Fruit fly (Drosophila melanogaster): Measurements from ENCODE around the gene RpL36A.
A peak's percentile ranks its signal among the peaks of the same experiment; 100 is the strongest.

Gene RpL36A

DNA sequence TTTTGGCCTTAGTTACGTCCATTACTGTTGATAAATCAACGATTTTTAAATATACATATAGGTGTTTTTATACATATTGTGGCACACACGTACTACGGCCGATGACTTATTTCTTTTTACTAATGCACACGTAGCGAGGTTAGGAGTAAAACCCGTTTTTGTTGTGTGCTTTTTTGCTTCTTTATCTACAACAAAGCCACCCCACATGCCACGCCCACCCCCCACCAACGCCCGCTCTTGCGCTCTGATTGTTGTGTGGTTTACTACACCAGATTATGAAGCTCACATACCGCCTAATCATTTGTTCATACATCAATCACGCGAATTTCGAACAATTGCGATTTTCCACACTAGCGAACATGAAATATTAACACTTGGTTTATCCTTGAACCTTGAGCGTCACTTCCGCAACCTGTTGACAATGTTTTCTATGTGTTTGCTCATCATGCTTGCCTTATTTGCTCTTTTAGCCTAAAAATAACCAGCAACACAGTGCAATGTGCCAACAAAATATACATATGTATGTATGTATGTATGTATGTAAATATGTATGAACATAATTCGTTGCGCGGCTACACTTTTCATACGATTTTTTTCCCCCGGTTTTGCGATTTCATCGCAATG, 49.5 kb downstream of the RpL36A start (continued):
- TF ChIP-seq CG8290 (GFP tag; optimal IDR thresholded peaks at IDR 0.05) (no peak), CG8290 (tag; optimal IDR thresholded peaks at IDR 0.05) (peak in 1 of 2 experiments; percentile 60), shn (GFP tag; optimal IDR thresholded peaks at IDR 0.05) (no peak), stc (GFP tag; IDR thresholded peaks at IDR 0.05) (peak; percentile 14; the same call in 1 of the 2 replicates), onecut (GFP tag; IDR thresholded peaks at IDR 0.05) (no peak), Hey (tag; optimal IDR thresholded peaks at IDR 0.05) (peak; percentile 34), CG31365 (tag; optimal IDR thresholded peaks at IDR 0.05) (no peak), CG1529 (GFP tag; optimal IDR thresholded peaks at IDR 0.05) (no peak), CG1233 (GFP tag; optimal IDR thresholded peaks at IDR 0.05) (no peak), ranshi (GFP tag; IDR thresholded peaks at IDR 0.05) (no peak), sens (GFP tag) (no peak), hb (GFP tag; IDR thresholded peaks at IDR 0.05; ENCODE audit: partially characterized antibody) (no peak), NFAT (GFP tag; IDR thresholded peaks at IDR 0.05) (no peak), Fer3 (tag; optimal IDR thresholded peaks at IDR 0.05) (no peak), pan (optimal IDR thresholded peaks at IDR 0.05) (no peak), pan (GFP tag; optimal IDR thresholded peaks at IDR 0.05 in 1 of 2, IDR thresholded peaks at IDR 0.05 in 1 of 2) (no peak), CG11398 (GFP tag; optimal IDR thresholded peaks at IDR 0.05) (no peak), bigmax (GFP tag; optimal IDR thresholded peaks at IDR 0.05) (peak; percentile 38), emc (GFP tag; optimal IDR thresholded peaks at IDR 0.05) (no peak), CG3407 (GFP tag; optimal IDR thresholded peaks at IDR 0.05) (no peak), gce (GFP tag; IDR thresholded peaks at IDR 0.05) (no peak), trh (GFP tag; optimal IDR thresholded peaks at IDR 0.05) (no peak), Atf-2 (GFP tag; optimal IDR thresholded peaks at IDR 0.05) (no peak), pzg (GFP tag; optimal IDR thresholded peaks at IDR 0.05) (no peak), chm (GFP tag; IDR thresholded peaks at IDR 0.05) (0 out of 2 replicates have a peak, but pooled peaks have one; percentile 22), CG1832 (GFP tag; optimal IDR thresholded peaks at IDR 0.05) (no peak), aop (GFP tag; IDR thresholded peaks at IDR 0.05) (no peak), kah (GFP tag; optimal IDR thresholded peaks at IDR 0.05) (peak; percentile 87), Taf1 (GFP tag; IDR thresholded peaks at IDR 0.05) (0 out of 2 replicates have a peak, but pooled peaks have one; percentile 4), CG15479 (GFP tag; optimal IDR thresholded peaks at IDR 0.05) (peak; percentile 6), usp (GFP tag; optimal IDR thresholded peaks at IDR 0.05) (no peak), phol (tag; optimal IDR thresholded peaks at IDR 0.05) (no peak), gem (tag; optimal IDR thresholded peaks at IDR 0.05) (no peak), CG9797 (GFP tag; optimal IDR thresholded peaks at IDR 0.05) (no peak), her (GFP tag; optimal IDR thresholded peaks at IDR 0.05) (peak; percentile 28), CG13624 (GFP tag; optimal IDR thresholded peaks at IDR 0.05) (no peak)

DNA sequence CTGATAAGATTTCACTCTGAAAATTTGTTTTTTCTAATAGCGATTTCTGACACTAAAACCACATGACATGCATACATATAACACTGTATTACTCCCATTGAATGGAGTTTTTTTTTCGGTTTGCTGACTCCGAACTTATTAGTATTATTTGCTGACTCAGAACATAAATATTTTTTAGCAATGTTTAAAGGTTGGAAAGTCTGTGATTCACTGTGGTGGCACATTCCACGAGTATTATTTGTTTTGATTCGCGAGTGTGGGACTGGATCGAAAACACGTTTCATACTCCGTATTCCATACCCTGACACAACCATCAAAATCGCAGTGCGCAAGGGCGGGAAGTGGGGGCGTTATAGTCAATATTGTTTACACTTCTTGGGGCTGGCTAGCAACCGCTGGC, 50.1 kb downstream of the RpL36A start:
- TF ChIP-seq Hmx (GFP tag; optimal IDR thresholded peaks at IDR 0.05) (no peak), onecut (GFP tag; IDR thresholded peaks at IDR 0.05) (peak; percentile 30; the same call in 1 of the 2 replicates), ewg (GFP tag; optimal IDR thresholded peaks at IDR 0.05) (peak; percentile 30), CG43689 (GFP tag; IDR thresholded peaks at IDR 0.05) (no peak), CG13894 (tag; optimal IDR thresholded peaks at IDR 0.05) (peak; percentile 21), CG14014 (GFP tag; IDR thresholded peaks at IDR 0.05) (no peak), Rfx (GFP tag; IDR thresholded peaks at IDR 0.05) (0 out of 2 replicates have a peak, but pooled peaks have one; percentile 33), CHES-1-like (GFP tag; optimal IDR thresholded peaks at IDR 0.05) (no peak), Taf1 (GFP tag; IDR thresholded peaks at IDR 0.05) (0 out of 2 replicates have a peak, but pooled peaks have one; percentile 6), sd (tag; optimal IDR thresholded peaks at IDR 0.05) (peak; percentile 82), Camta (GFP tag; optimal IDR thresholded peaks at IDR 0.05) (no peak), nerfin-2 (GFP tag; IDR thresholded peaks at IDR 0.05; ENCODE audit: partially characterized antibody) (no peak)
